Fruit fly (Drosophila melanogaster): ENCODE results near the gene nrv1.

Gene nrv1

DNA sequence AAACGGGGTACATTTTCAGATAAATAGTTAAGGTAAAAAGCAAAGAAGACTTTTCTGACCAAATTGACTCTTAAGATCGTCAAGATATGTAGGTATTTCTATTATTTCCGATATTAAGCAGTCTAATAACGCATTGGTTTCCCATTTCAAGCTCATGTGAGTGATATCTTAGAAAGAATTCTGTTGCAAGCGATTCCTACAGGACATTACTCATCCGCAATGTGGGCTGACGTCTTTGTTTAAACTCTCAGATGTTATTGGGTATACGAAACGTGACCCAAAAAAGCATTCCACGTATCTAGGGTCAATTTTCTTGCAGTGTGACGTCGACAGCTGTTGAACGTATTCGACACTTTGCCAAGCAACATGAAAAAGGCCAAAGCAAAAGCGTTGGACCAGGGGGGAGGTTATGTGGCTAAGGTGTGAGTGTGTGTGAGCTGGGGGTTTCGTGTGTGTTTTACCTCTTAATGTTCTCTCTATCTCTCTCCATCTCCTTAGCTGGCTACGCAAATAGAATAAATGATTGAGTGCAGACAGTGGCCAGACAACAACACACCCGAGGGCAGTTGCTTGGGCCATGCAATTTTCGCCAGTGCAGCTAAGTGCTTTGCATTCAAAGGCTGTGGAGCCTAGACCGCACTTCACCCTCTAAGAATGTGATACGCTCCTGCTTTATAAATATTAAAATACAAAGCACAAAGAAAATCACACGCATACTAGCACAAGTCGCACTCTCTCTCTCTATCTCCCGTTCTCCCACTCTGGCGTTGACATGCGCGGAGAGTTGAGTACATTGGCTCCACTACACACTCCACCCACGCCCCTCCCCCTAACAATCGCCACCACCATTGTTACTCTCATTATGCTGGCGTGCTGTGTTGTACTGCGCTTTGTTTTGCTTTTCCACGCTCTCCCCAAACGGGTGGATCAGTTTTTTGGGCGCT lies 640 bp upstream of the nrv1 start (continued):
- TF ChIP-seq jing (GFP tag; optimal IDR thresholded peaks at IDR 0.05) (peak; percentile 93), CG13624 (GFP tag; optimal IDR thresholded peaks at IDR 0.05) (peak; percentile 97), CG4282 (GFP tag; optimal IDR thresholded peaks at IDR 0.05) (peak; percentile 89), gcm2 (GFP tag; optimal IDR thresholded peaks at IDR 0.05) (peak; percentile 83), Gug (GFP tag; IDR thresholded peaks at IDR 0.05) (peak; percentile 91), CG11247 (GFP tag; IDR thresholded peaks at IDR 0.05) (peak; percentile 73), CG14965 (GFP tag; optimal IDR thresholded peaks at IDR 0.05; ENCODE audit: borderline replicate concordance) (peak; percentile 76), CG17361 (GFP tag; IDR thresholded peaks at IDR 0.05) (peak; percentile 99), Stat92E (GFP tag; optimal IDR thresholded peaks at IDR 0.05) (peak in 2 of 3 experiments; percentile 88 to 91), CG11696 (GFP tag; IDR thresholded peaks at IDR 0.05) (peak; percentile 96), Sin3A (optimal IDR thresholded peaks at IDR 0.05) (no peak), CG12659 (GFP tag; optimal IDR thresholded peaks at IDR 0.05) (peak; percentile 98), tio (GFP tag; optimal IDR thresholded peaks at IDR 0.05) (peak; percentile 98), twi (tag; optimal IDR thresholded peaks at IDR 0.05) (peak; percentile 91), zf30C (GFP tag; optimal IDR thresholded peaks at IDR 0.05) (peak; percentile 89), CG7271 (tag; optimal IDR thresholded peaks at IDR 0.05) (peak; percentile 62), az2 (GFP tag; optimal IDR thresholded peaks at IDR 0.05) (peak; percentile 96), Mad (GFP tag; optimal IDR thresholded peaks at IDR 0.05) (peak; percentile 92), Atf6 (GFP tag; IDR thresholded peaks at IDR 0.05) (peak; percentile 90), hth (optimal IDR thresholded peaks at IDR 0.05) (no peak), dmrt11E (tag; optimal IDR thresholded peaks at IDR 0.05) (peak; percentile 86), bab2 (GFP tag; optimal IDR thresholded peaks at IDR 0.05) (peak; percentile 96), CG3847 (GFP tag; IDR thresholded peaks at IDR 0.05) (peak; percentile 89), CG17328 (GFP tag; IDR thresholded peaks at IDR 0.05) (peak; percentile 52), pros (GFP tag; optimal IDR thresholded peaks at IDR 0.05) (peak; percentile 89), hbn (GFP tag; IDR thresholded peaks at IDR 0.05; ENCODE audit: partially characterized antibody) (no peak), crol (GFP tag; IDR thresholded peaks at IDR 0.05) (peak; percentile 97), gcm (GFP tag; optimal IDR thresholded peaks at IDR 0.05) (peak; percentile 86), pum (GFP tag; optimal IDR thresholded peaks at IDR 0.05) (peak; percentile 97), cg (GFP tag; optimal IDR thresholded peaks at IDR 0.05) (peak; percentile 93)

dm6 chr2L:6785583-6785982 lies 1.1 kb downstream of the nrv1 start:
- TF ChIP-seq CG6689 (GFP tag; IDR thresholded peaks at IDR 0.05): no peak
- peak; percentile 27 for TF ChIP-seq Med (GFP tag)
- peak in 1 of 2 experiments; percentile 29 for TF ChIP-seq Pdp1 (GFP tag; optimal IDR thresholded peaks at IDR 0.05)
- TF ChIP-seq Hey (tag; optimal IDR thresholded peaks at IDR 0.05): peak; percentile 32
- TF ChIP-seq btn (GFP tag; optimal IDR thresholded peaks at IDR 0.05): no peak
- 0 out of 2 replicates have a peak, but pooled peaks have one; percentile 13 for TF ChIP-seq crol (GFP tag; IDR thresholded peaks at IDR 0.05)
- no peak for TF ChIP-seq Poxn (GFP tag; IDR thresholded peaks at IDR 0.05)
- peak; percentile 4 for TF ChIP-seq CG13894 (tag; optimal IDR thresholded peaks at IDR 0.05)
- TF ChIP-seq eve (GFP tag; optimal IDR thresholded peaks at IDR 0.05): peak in 1 of 2 experiments; percentile 18
